Fruit fly (Drosophila melanogaster) whole organism, wandering third instar larva: ENCODE measurements around the gene Reck.

Experiments used
- Hr78 ChIP-seq: fragments of >200 bp; optimal IDR thresholded peaks from 2 replicates; lab custom pipeline; 2017; ENCODE audit warnings: missing biosample characterization, missing genetic modification characterization
- psq ChIP-seq: fragments of 200-800 bp; sonication (Bioruptor generic); optimal IDR thresholded peaks from 3 replicates; lab custom pipeline; 2017; ENCODE audit warnings: missing biosample characterization, mild to moderate bottlenecking, missing genetic modification characterization, moderate library complexity
- sage ChIP-seq: fragments of 200-800 bp; sonication (Bioruptor generic); optimal IDR thresholded peaks from 2 replicates; lab custom pipeline; 2016; ENCODE audit warnings: missing biosample characterization, mild to moderate bottlenecking, missing genetic modification characterization
- tai ChIP-seq: sonication (Bioruptor generic); optimal IDR thresholded peaks from 2 replicates; lab custom pipeline; 2016; ENCODE audit warnings: missing biosample characterization, missing genetic modification characterization
- usp ChIP-seq: fragments of >200 bp; optimal IDR thresholded peaks from 2 replicates; lab custom pipeline; 2017; ENCODE audit warnings: missing biosample characterization, missing genetic modification characterization

DNA sequence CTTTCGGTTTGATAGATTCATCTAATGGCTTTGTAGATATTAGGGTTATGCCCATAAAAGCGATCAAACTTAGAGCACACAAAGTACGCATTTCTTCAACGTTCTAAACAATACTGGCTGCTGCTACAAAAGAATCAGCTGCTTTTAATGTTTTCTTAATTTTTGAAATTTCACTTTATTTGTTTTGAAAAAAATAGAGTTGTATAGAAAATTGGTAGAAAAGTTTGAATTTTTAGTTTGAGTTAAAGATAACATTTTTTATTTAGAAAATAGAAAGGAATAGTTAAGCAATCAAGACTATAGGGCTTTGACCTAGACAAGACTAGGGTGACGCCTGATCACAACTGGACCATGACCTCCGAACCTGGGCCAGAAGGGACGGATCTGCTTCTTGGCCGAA is 36.2 kb upstream of the Reck start, which contains the start of gene CG18581:
- TF ChIP-seq sage (no peak), tai (GFP tag; lab: Kevin White, UChicago) (no peak), Hr78 (GFP tag; lab: Kevin White, UChicago) (no peak), usp (GFP tag; lab: Kevin White, UChicago) (no peak), psq (no peak)
